Fruit fly (Drosophila melanogaster): ENCODE measurements around the gene CG14687.

DNA sequence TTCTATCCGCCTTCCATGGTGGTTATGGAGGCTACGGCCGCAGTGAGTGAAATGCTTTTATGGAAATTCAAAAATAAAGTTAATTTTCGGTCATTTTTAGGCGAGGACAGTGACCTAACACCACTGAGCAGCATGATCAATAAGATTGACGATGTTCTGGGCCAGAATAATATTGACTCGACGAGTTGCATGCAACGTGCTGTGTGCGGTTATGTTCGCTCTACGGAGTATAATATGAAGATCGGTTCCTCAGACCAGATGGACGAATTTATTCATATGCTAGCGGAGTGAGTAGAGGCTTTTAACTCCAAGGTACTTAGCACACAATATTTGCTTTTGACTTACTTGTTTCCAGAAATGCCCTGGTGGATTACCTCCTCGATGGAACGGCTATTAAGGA, 12.5 kb upstream of the CG14687 start:
- TF ChIP-seq CG15710 (tag; optimal IDR thresholded peaks at IDR 0.05) (no peak), Ets98B (GFP tag; IDR thresholded peaks at IDR 0.05) (no peak), gl (tag; optimal IDR thresholded peaks at IDR 0.05) (no peak), CG10348 (GFP tag; IDR thresholded peaks at IDR 0.05) (no peak), CG9948 (tag; optimal IDR thresholded peaks at IDR 0.05) (no peak), CG17806 (tag; optimal IDR thresholded peaks at IDR 0.05) (no peak), rn (GFP tag; IDR thresholded peaks at IDR 0.05) (no peak), D1 (tag; optimal IDR thresholded peaks at IDR 0.05) (no peak), EcR (GFP tag; optimal IDR thresholded peaks at IDR 0.05) (no peak), CG14655 (GFP tag; optimal IDR thresholded peaks at IDR 0.05) (no peak)
